Worm (Caenorhabditis elegans) whole organism, L2 larva: ENCODE measurements around the gene nfki-1.

Experiments used
- C34F6.9 ChIP-seq: fragments of 150-350 bp; optimal IDR thresholded peaks from 2 replicates; lab custom pipeline; 2014; ENCODE audit warnings: missing biosample characterization, missing genetic modification characterization
- F13H6.1 ChIP-seq: sonication (generic microtip); optimal IDR thresholded peaks from 2 replicates; lab custom pipeline; 2016; ENCODE audit warnings: missing genetic modification characterization, missing compliant biosample characterization
- Y55F3AM.14 ChIP-seq: fragments of 200-800 bp; sonication (Bioruptor generic); optimal IDR thresholded peaks from 2 replicates; lab custom pipeline; 2018; ENCODE audit warnings: mild to moderate bottlenecking, missing genetic modification characterization, missing compliant biosample characterization
- ZK546.5 ChIP-seq: sonication (generic microtip); optimal IDR thresholded peaks from 2 replicates; lab custom pipeline; 2017; ENCODE audit warnings: missing biosample characterization, missing genetic modification characterization
- alr-1 ChIP-seq: fragments of 150-350 bp; optimal IDR thresholded peaks from 2 replicates; lab custom pipeline; 2014; ENCODE audit warnings: missing biosample characterization, missing genetic modification characterization
- aly-2 ChIP-seq: fragments of 150-350 bp; optimal IDR thresholded peaks from 2 replicates; lab custom pipeline; 2014; ENCODE audit warnings: missing biosample characterization, missing genetic modification characterization
- ama-1 ChIP-seq: fragments of 150-350 bp; optimal IDR thresholded peaks from 2 replicates; lab custom pipeline; 2018; ENCODE audit warnings: inconsistent platforms
- blmp-1 ChIP-seq: sonication (generic microtip); optimal IDR thresholded peaks from 2 replicates; lab custom pipeline; 2017; ENCODE audit warnings: missing genetic modification characterization, mild to moderate bottlenecking, missing compliant biosample characterization, antibody characterized with exemption, moderate library complexity; ENCODE audit not compliant: insufficient read depth
- ceh-16 ChIP-seq: fragments of 150-350 bp; optimal IDR thresholded peaks from 2 replicates; lab custom pipeline; 2014; ENCODE audit warnings: missing biosample characterization, missing genetic modification characterization
- ceh-82 ChIP-seq: fragments of 150-350 bp; optimal IDR thresholded peaks from 2 replicates; lab custom pipeline; 2014; ENCODE audit warnings: missing biosample characterization, missing genetic modification characterization
- crh-2 ChIP-seq: sonication (generic microtip); optimal IDR thresholded peaks from 2 replicates; lab custom pipeline; 2017; ENCODE audit warnings: missing biosample characterization, missing genetic modification characterization
- dmd-4 ChIP-seq: sonication (generic microtip); optimal IDR thresholded peaks from 2 replicates; lab custom pipeline; 2017; ENCODE audit warnings: missing biosample characterization, missing genetic modification characterization
- egl-27 ChIP-seq: sonication (generic microtip); optimal IDR thresholded peaks from 3 replicates; lab custom pipeline; 2017; ENCODE audit warnings: missing biosample characterization, missing genetic modification reagents, missing genetic modification characterization
- elt-1 ChIP-seq: fragments of 150-350 bp; optimal IDR thresholded peaks from 2 replicates; lab custom pipeline; 2014; ENCODE audit warnings: missing biosample characterization, missing genetic modification characterization
- elt-3 ChIP-seq: sonication (generic microtip); optimal IDR thresholded peaks from 2 replicates; lab custom pipeline; 2017; ENCODE audit warnings: missing biosample characterization, missing genetic modification characterization
- fos-1 ChIP-seq: fragments of 150-350 bp; optimal IDR thresholded peaks from 2 replicates; lab custom pipeline; 2014; ENCODE audit warnings: missing biosample characterization, missing genetic modification characterization
- gmeb-1 ChIP-seq: fragments of 150-350 bp; optimal IDR thresholded peaks from 2 replicates; lab custom pipeline; 2014; ENCODE audit warnings: missing biosample characterization, missing genetic modification characterization
- lin-13 ChIP-seq: fragments of 150-350 bp; optimal IDR thresholded peaks from 2 replicates; lab custom pipeline; 2014; ENCODE audit warnings: missing biosample characterization, missing genetic modification reagents, missing genetic modification characterization
- lin-39 ChIP-seq: fragments of 150-350 bp; optimal IDR thresholded peaks from 2 replicates; lab custom pipeline; 2014; ENCODE audit warnings: missing biosample characterization, missing genetic modification reagents, missing genetic modification characterization
- lsy-2 ChIP-seq, 2 experiments: fragments of 150-350 bp in 1 of 2; sonication (generic microtip) in 1 of 2; optimal IDR thresholded peaks; 2 replicates each; lab custom pipeline; 2014 to 2017; ENCODE audit warnings: missing biosample characterization in 2 of 2, missing genetic modification characterization in 2 of 2
- mbf-1 ChIP-seq: sonication (generic microtip); optimal IDR thresholded peaks from 2 replicates; lab custom pipeline; 2017; ENCODE audit warnings: missing biosample characterization, missing genetic modification characterization
- mdl-1 ChIP-seq, 2 experiments: fragments of 150-350 bp in 1 of 2; sonication (generic microtip) in 1 of 2; optimal IDR thresholded peaks; 2 replicates each; lab custom pipeline; 2017; ENCODE audit warnings: missing biosample characterization in 2 of 2, missing genetic modification characterization in 2 of 2
- nhr-10 ChIP-seq: sonication (generic microtip); optimal IDR thresholded peaks from 2 replicates; lab custom pipeline; 2017; ENCODE audit warnings: missing biosample characterization, missing genetic modification characterization
- nhr-12 ChIP-seq: fragments of 150-350 bp; optimal IDR thresholded peaks from 2 replicates; lab custom pipeline; 2014; ENCODE audit warnings: missing biosample characterization, missing genetic modification characterization
- nhr-129 ChIP-seq: fragments of 150-350 bp; optimal IDR thresholded peaks from 2 replicates; lab custom pipeline; 2014; ENCODE audit warnings: missing biosample characterization, missing genetic modification characterization
- nhr-21 ChIP-seq: fragments of 150-350 bp; optimal IDR thresholded peaks from 2 replicates; lab custom pipeline; 2014; ENCODE audit warnings: missing biosample characterization, missing genetic modification characterization
- nhr-23 ChIP-seq: fragments of 150-350 bp; optimal IDR thresholded peaks from 2 replicates; lab custom pipeline; 2014; ENCODE audit warnings: missing biosample characterization, missing genetic modification reagents, missing genetic modification characterization
- nhr-237 ChIP-seq: fragments of 150-350 bp; optimal IDR thresholded peaks from 2 replicates; lab custom pipeline; 2014; ENCODE audit warnings: missing biosample characterization, missing genetic modification characterization
- nhr-25 ChIP-seq: fragments of 150-350 bp; sonication (generic microtip); optimal IDR thresholded peaks from 3 replicates; lab custom pipeline; 2014; ENCODE audit warnings: missing biosample characterization, missing genetic modification characterization
- nhr-77 ChIP-seq: fragments of 150-350 bp; optimal IDR thresholded peaks from 2 replicates; lab custom pipeline; 2014; ENCODE audit warnings: missing biosample characterization, missing genetic modification characterization
- sem-4 ChIP-seq: fragments of 150-350 bp; optimal IDR thresholded peaks from 2 replicates; lab custom pipeline; 2014; ENCODE audit warnings: missing biosample characterization, missing genetic modification reagents, missing genetic modification characterization
- skn-1 ChIP-seq: sonication (generic microtip); optimal IDR thresholded peaks from 2 replicates; lab custom pipeline; 2017; ENCODE audit warnings: missing biosample characterization, missing genetic modification characterization
- sma-9 ChIP-seq, 2 experiments: fragments of 150-350 bp in 1 of 2; sonication (generic microtip) in 1 of 2; optimal IDR thresholded peaks; 2 replicates each; lab custom pipeline; 2014 to 2016; ENCODE audit warnings: missing genetic modification characterization in 2 of 2, mild to moderate bottlenecking in 1 of 2, missing biosample characterization in 1 of 2, missing compliant biosample characterization in 1 of 2, missing genetic modification reagents in 1 of 2, moderate library complexity in 1 of 2
- snpc-4 ChIP-seq: fragments of 150-350 bp; optimal IDR thresholded peaks from 2 replicates; lab custom pipeline; 2014; ENCODE audit warnings: missing biosample characterization, missing genetic modification characterization
- unc-62 ChIP-seq: fragments of 150-350 bp; optimal IDR thresholded peaks from 2 replicates; lab custom pipeline; 2014; ENCODE audit warnings: missing biosample characterization, missing genetic modification reagents, missing genetic modification characterization
- ztf-1 ChIP-seq: fragments of 200-800 bp; sonication (Bioruptor generic); conservative IDR thresholded peaks from 2 replicates; pipeline ENCODE4 v1.3.6; 2022; ENCODE audit warnings: missing genetic modification characterization, missing compliant biosample characterization
- ztf-11 ChIP-seq: sonication (generic microtip); optimal IDR thresholded peaks from 2 replicates; lab custom pipeline; 2017; ENCODE audit warnings: missing biosample characterization, missing genetic modification characterization

Gene nfki-1

DNA sequence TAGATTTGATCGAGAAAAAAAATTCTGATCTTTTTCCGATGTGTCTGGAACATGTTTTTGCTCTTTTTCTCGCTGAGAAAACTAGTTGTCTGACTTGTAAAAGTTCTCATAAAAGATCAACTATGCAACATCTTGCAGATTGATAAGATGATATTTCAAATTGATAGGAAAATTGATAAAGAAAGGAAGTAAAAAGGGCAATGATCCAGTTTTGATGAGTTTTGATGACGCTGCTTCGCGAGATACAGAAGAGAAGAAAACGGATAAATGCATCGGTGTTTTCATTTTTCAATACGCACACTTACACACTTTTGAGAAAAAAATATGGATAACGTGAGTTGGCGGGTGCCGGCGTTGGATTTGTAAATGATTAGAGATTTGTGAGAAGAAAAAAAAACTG lies 20.3 kb downstream of the nfki-1 start:
- TF ChIP-seq lsy-2 (tag; optimal IDR thresholded peaks at IDR 0.05; lab: Kevin White, UChicago) = no peak
- TF ChIP-seq skn-1 (tag; lab: Kevin White, UChicago) = no peak
- TF ChIP-seq mdl-1 (tag; optimal IDR thresholded peaks at IDR 0.05; lab: Kevin White, UChicago) = no peak
- no peak for TF ChIP-seq ama-1
- no peak for TF ChIP-seq ZK546.5
- TF ChIP-seq alr-1 (tag; lab: Kevin White, UChicago) = no peak
- peak; percentile 63 for TF ChIP-seq egl-27 (tag; lab: Kevin White, UChicago)
- TF ChIP-seq nhr-21 (tag; lab: Kevin White, UChicago) = peak; percentile 46
- no peak for TF ChIP-seq sem-4 (tag; lab: Kevin White, UChicago)
- peak; percentile 59 for TF ChIP-seq blmp-1
- no peak for TF ChIP-seq nhr-23 (tag; lab: Kevin White, UChicago)
- no peak for TF ChIP-seq nhr-25
- TF ChIP-seq ztf-1 (GFP tag; lab: Robert Waterston, UW) = no peak
- no peak for TF ChIP-seq C34F6.9 (tag; lab: Kevin White, UChicago)
- peak; percentile 72 for TF ChIP-seq sma-9 (GFP tag; optimal IDR thresholded peaks at IDR 0.05; lab: Kevin White, UChicago)
- TF ChIP-seq sma-9 (tag; optimal IDR thresholded peaks at IDR 0.05; lab: Kevin White, UChicago) = no peak
- no peak for TF ChIP-seq snpc-4
- no peak for TF ChIP-seq nhr-10 (tag; lab: Kevin White, UChicago)
- TF ChIP-seq dmd-4 = no peak
- TF ChIP-seq ceh-82 (tag; lab: Kevin White, UChicago) = no peak
- no peak for TF ChIP-seq nhr-77 (tag; lab: Kevin White, UChicago)
- peak; percentile 61 for TF ChIP-seq fos-1
- TF ChIP-seq lin-13 = no peak
- TF ChIP-seq ceh-16 (tag; lab: Kevin White, UChicago) = no peak

DNA sequence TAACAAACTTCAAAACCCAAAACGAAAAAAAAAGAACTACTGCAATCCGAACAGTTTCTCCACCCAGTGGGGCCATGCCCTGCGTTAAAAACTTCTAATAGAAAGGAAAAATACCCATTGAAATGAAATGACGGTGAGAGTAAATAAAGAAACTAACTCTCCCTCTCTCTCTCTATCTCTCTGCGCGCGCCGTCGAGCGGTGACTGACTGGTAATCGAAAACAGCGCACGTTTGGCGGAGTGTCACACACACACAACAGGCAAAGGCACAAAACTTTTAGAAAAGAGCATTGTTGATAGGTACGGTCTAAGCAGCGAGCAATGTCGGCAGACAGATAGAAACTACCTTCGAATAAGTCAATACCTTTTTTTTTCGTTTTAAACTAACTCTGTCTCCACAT lies 21.5 kb downstream of the nfki-1 start:
- TF ChIP-seq sma-9 (GFP tag; optimal IDR thresholded peaks at IDR 0.05; lab: Kevin White, UChicago) (peak; percentile 46), sma-9 (tag; optimal IDR thresholded peaks at IDR 0.05; lab: Kevin White, UChicago) (no peak), unc-62 (GFP tag; lab: Kevin White, UChicago) (no peak), lin-39 (tag; lab: Kevin White, UChicago) (no peak), F13H6.1 (tag; lab: Kevin White, UChicago) (peak; percentile 72), lsy-2 (tag; optimal IDR thresholded peaks at IDR 0.05; lab: Kevin White, UChicago) (peak in 1 of 2 experiments; percentile 20), blmp-1 (peak; percentile 42), nhr-12 (tag; lab: Kevin White, UChicago) (no peak), gmeb-1 (tag; lab: Kevin White, UChicago) (peak; percentile 19), aly-2 (tag; lab: Kevin White, UChicago) (no peak), Y55F3AM.14 (GFP tag; lab: Kevin White, UChicago) (no peak), elt-3 (no peak), fos-1 (peak; percentile 38), nhr-129 (tag; lab: Kevin White, UChicago) (peak; percentile 61), mdl-1 (tag; optimal IDR thresholded peaks at IDR 0.05; lab: Kevin White, UChicago) (peak in 1 of 2 experiments; percentile 9), C34F6.9 (tag; lab: Kevin White, UChicago) (no peak), elt-1 (tag; lab: Kevin White, UChicago) (no peak)

DNA sequence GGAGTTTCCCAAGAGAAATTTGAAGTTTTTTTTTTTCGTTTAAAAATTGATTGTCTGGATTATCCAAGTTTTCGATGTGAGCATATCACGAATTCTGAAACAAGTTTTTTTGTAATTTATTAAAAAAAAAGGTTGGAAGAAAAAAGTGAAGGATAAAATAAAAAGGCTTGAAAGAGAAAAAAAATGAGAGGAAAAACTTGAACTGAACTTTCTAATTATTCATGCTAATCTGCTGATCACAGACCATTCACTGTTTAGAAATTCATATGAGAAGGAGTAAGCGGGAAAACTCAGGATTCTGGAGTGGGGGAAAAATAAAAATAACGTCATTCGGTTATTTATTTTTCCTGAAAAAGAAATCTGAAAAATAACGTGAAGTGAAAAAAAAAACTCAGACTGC lies 22.7 kb downstream of the nfki-1 start, which contains the start of gene svh-5:
TSS of gene svh-5 (minus strand) at position 101 of the 400 bp plus-strand sequence.
- TF ChIP-seq egl-27 (tag; lab: Kevin White, UChicago) (no peak), mbf-1 (tag; lab: Kevin White, UChicago) (no peak), nhr-237 (no peak), ZK546.5 (no peak), elt-1 (tag; lab: Kevin White, UChicago) (no peak), unc-62 (GFP tag; lab: Kevin White, UChicago) (no peak)

DNA sequence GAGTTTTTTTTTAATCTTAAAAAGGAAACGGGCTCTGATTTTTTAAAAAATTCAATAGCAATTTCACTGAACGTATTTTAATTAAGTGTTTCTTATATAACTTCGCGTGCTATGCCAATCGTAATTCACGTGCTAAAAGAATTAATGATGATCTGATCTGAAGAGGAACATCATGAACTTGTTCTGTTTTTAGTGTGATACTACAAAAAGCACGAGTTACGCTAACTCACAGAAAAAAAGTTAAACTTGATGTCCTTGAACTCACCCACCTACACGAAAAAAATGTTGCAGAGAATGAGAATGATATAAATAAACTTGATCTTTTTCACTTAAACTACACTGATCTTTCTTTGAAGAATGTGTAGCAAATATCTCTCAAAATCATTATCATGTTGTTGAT lies 24.8 kb downstream of the nfki-1 start:
- TF ChIP-seq sem-4 (tag; lab: Kevin White, UChicago) = no peak
- TF ChIP-seq mbf-1 (tag; lab: Kevin White, UChicago) = no peak
- TF ChIP-seq nhr-25 = peak; percentile 82
- peak; percentile 13 for TF ChIP-seq crh-2 (tag; lab: Kevin White, UChicago)
- TF ChIP-seq ztf-11 (tag; lab: Kevin White, UChicago) = no peak
- TF ChIP-seq sma-9 (GFP tag; optimal IDR thresholded peaks at IDR 0.05; lab: Kevin White, UChicago) = peak; percentile 30
- no peak for TF ChIP-seq sma-9 (tag; optimal IDR thresholded peaks at IDR 0.05; lab: Kevin White, UChicago)
- TF ChIP-seq elt-3 = no peak
- TF ChIP-seq, all 48 proteins: peak for 3
